Fruit fly (Drosophila melanogaster): ENCODE results near the gene I-t.

Gene I-t

DNA sequence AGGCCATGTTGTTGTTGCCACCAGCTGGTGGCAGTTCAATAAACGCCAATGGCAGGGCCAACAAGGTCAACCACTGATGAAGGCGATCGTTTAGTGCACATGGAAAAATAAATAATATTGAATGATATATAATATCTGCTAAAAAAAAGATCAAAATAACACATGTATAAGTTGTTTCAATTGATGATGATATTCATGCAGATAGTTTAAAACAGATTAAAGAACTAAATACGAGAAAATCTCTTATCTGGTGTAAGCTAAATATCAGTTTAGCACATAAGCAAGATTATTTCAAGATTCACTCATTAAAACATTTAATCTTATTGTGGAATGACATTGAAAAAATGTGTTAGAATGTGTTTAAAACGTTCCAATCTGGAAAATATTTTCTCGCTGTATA is 40.4 kb upstream of the I-t start (continued):
- TF ChIP-seq fd102C (GFP tag; optimal IDR thresholded peaks at IDR 0.05) (no peak), croc (GFP tag; conservative IDR thresholded peaks at IDR 0.05) (no peak), mirr (GFP tag; optimal IDR thresholded peaks at IDR 0.05) (no peak), Hsf (GFP tag; optimal IDR thresholded peaks at IDR 0.05) (peak; percentile 20), Nf-YA (GFP tag; IDR thresholded peaks at IDR 0.05) (no peak), Eip74EF (GFP tag; optimal IDR thresholded peaks at IDR 0.05) (peak in 1 of 2 experiments; percentile 65), CG32772 (GFP tag; IDR thresholded peaks at IDR 0.05) (no peak), CG7556 (GFP tag; optimal IDR thresholded peaks at IDR 0.05) (peak; percentile 57), CG11504 (tag; optimal IDR thresholded peaks at IDR 0.05) (peak; percentile 77), Ptx1 (GFP tag; IDR thresholded peaks at IDR 0.05) (peak; percentile 62), CG12104 (GFP tag; optimal IDR thresholded peaks at IDR 0.05) (peak; percentile 37), Opbp (GFP tag; IDR thresholded peaks at IDR 0.05; ENCODE audit: partially characterized antibody) (no peak), CG42726 (GFP tag; IDR thresholded peaks at IDR 0.05; ENCODE audit: partially characterized antibody) (no peak), ttk (GFP tag; IDR thresholded peaks at IDR 0.05) (peak; percentile 35; the same call in 1 of the 2 replicates), bcd (GFP tag; optimal IDR thresholded peaks at IDR 0.05) (peak; percentile 7), aop (GFP tag; IDR thresholded peaks at IDR 0.05) (no peak), Rfx (GFP tag; IDR thresholded peaks at IDR 0.05) (no peak), fd64A (GFP tag; optimal IDR thresholded peaks at IDR 0.05) (no peak), CG11560 (tag; IDR thresholded peaks at IDR 0.05) (no peak), CG10431 (GFP tag; optimal IDR thresholded peaks at IDR 0.05) (no peak), Dref (GFP tag; IDR thresholded peaks at IDR 0.05) (no peak), CG8478 (optimal IDR thresholded peaks at IDR 0.05) (no peak), peb (GFP tag; IDR thresholded peaks at IDR 0.05) (no peak), BtbVII (GFP tag; optimal IDR thresholded peaks at IDR 0.05) (peak; percentile 26), YL-1 (GFP tag; optimal IDR thresholded peaks at IDR 0.05) (no peak), ewg (GFP tag; optimal IDR thresholded peaks at IDR 0.05) (peak; percentile 6), lmd (GFP tag; IDR thresholded peaks at IDR 0.05) (peak; percentile 52), sqz (GFP tag; optimal IDR thresholded peaks at IDR 0.05) (no peak), CG2875 (GFP tag; optimal IDR thresholded peaks at IDR 0.05) (peak; percentile 19), CG13424 (tag; optimal IDR thresholded peaks at IDR 0.05) (peak; percentile 65), Bdp1 (GFP tag; optimal IDR thresholded peaks at IDR 0.05) (no peak), Hr78 (GFP tag; optimal IDR thresholded peaks at IDR 0.05) (peak in 1 of 2 experiments; percentile 64), org-1 (GFP tag; optimal IDR thresholded peaks at IDR 0.05) (peak; percentile 25), Hmr (GFP tag; optimal IDR thresholded peaks at IDR 0.05) (peak; percentile 36), az2 (GFP tag; optimal IDR thresholded peaks at IDR 0.05) (peak; percentile 24), ro (GFP tag; IDR thresholded peaks at IDR 0.05) (no peak), Max (GFP tag; optimal IDR thresholded peaks at IDR 0.05) (no peak), CG32767 (GFP tag; IDR thresholded peaks at IDR 0.05) (no peak), CG12155 (GFP tag; optimal IDR thresholded peaks at IDR 0.05) (no peak), disco-r (GFP tag; optimal IDR thresholded peaks at IDR 0.05) (no peak), fd96Cb (tag; optimal IDR thresholded peaks at IDR 0.05) (peak; percentile 56), ind (GFP tag; optimal IDR thresholded peaks at IDR 0.05) (peak; percentile 34), CG15269 (tag; optimal IDR thresholded peaks at IDR 0.05) (peak; percentile 71), Optix (GFP tag; IDR thresholded peaks at IDR 0.05) (no peak), esg (GFP tag; conservative IDR thresholded peaks at IDR 0.05) (peak; percentile 26; the same call in 1 of the 2 replicates), Mrtf (GFP tag; IDR thresholded peaks at IDR 0.05) (0 out of 3 replicates have a peak, but pooled peaks have one; percentile 22), CG31441 (GFP tag; IDR thresholded peaks at IDR 0.05) (peak; percentile 66), emc (GFP tag; optimal IDR thresholded peaks at IDR 0.05) (no peak), salm (tag; optimal IDR thresholded peaks at IDR 0.05) (peak; percentile 44), knrl (GFP tag; IDR thresholded peaks at IDR 0.05; ENCODE audit: partially characterized antibody) (no peak), CG3726 (GFP tag; IDR thresholded peaks at IDR 0.05) (no peak)
